Worm (Caenorhabditis elegans) whole organism, L4 larva: ENCODE measurements around the gene ZK262.8.

Experiments
- F10B5.3 ChIP-seq: sonication (generic microtip); optimal IDR thresholded peaks from 2 replicates; lab custom pipeline; 2016; ENCODE audit warnings: mild to moderate bottlenecking, missing genetic modification characterization, missing compliant biosample characterization
- F49E8.2 ChIP-seq: sonication (generic microtip); optimal IDR thresholded peaks from 2 replicates; lab custom pipeline; 2016; ENCODE audit warnings: missing compliant biosample characterization, mild to moderate bottlenecking, missing genetic modification characterization, borderline replicate concordance
- R02D3.7 ChIP-seq: fragments of 150-350 bp; sonication (generic microtip); optimal IDR thresholded peaks from 3 replicates; lab custom pipeline; 2014; ENCODE audit warnings: missing biosample characterization, missing genetic modification characterization
- Y105C5A.15 ChIP-seq: fragments of 200-800 bp; sonication (Bioruptor generic); IDR thresholded peaks from 2 replicates; pipeline ENCODE4 v1.3.6; 2022; ENCODE audit warnings: missing genetic modification characterization, missing compliant biosample characterization
- ZK337.2 ChIP-seq: fragments of 200-800 bp; sonication (Bioruptor generic); IDR thresholded peaks from 2 replicates; pipeline ENCODE4 v1.3.6; 2022; ENCODE audit warnings: missing genetic modification reagents, missing genetic modification characterization, missing compliant biosample characterization
- aha-1 ChIP-seq: fragments of 150-350 bp; peaks from one replicate; lab custom pipeline; 2014; ENCODE audit warnings: missing biosample characterization, missing genetic modification characterization
- aly-2 ChIP-seq: sonication (generic microtip); optimal IDR thresholded peaks from 2 replicates; lab custom pipeline; 2018; ENCODE audit warnings: missing biosample characterization, missing genetic modification characterization
- arid-1 ChIP-seq: fragments of 200-800 bp; sonication (Bioruptor generic); conservative IDR thresholded peaks from 2 replicates; pipeline ENCODE4 v1.3.6; 2022; ENCODE audit warnings: missing genetic modification reagents, missing genetic modification characterization, missing compliant biosample characterization
- ceh-20 ChIP-seq: fragments of 200-800 bp; sonication (Bioruptor generic); IDR thresholded peaks from 2 replicates; pipeline ENCODE4 v1.3.6; 2022; ENCODE audit warnings: missing genetic modification reagents, missing genetic modification characterization, missing compliant biosample characterization
- ces-1 ChIP-seq: fragments of 150-350 bp; sonication (generic microtip); optimal IDR thresholded peaks from 4 replicates; lab custom pipeline; 2014; ENCODE audit warnings: missing biosample characterization, missing genetic modification reagents, missing genetic modification characterization
- cey-2 ChIP-seq: sonication (generic microtip); optimal IDR thresholded peaks from 3 replicates; lab custom pipeline; 2017; ENCODE audit warnings: missing genetic modification characterization, mild to moderate bottlenecking, missing compliant biosample characterization, antibody characterized with exemption, borderline replicate concordance; ENCODE audit not compliant: insufficient read depth
- daf-16 ChIP-seq, 3 experiments: sonication (generic microtip); optimal IDR thresholded peaks; 2 replicates each; lab custom pipeline; 2016 to 2017; ENCODE audit warnings: missing genetic modification characterization in 3 of 3, missing genetic modification reagents in 3 of 3, mild to moderate bottlenecking in 2 of 3, missing compliant biosample characterization in 2 of 3, missing biosample characterization in 1 of 3, moderate library complexity in 1 of 3
- dmd-6 ChIP-seq: fragments of 200-800 bp; sonication (Bioruptor generic); IDR thresholded peaks from 2 replicates; pipeline ENCODE4 v1.3.6; 2022; ENCODE audit warnings: missing genetic modification reagents, missing genetic modification characterization, missing compliant biosample characterization
- dpl-1 ChIP-seq: fragments of 150-350 bp; optimal IDR thresholded peaks from 2 replicates; lab custom pipeline; 2014; ENCODE audit warnings: missing biosample characterization, missing genetic modification reagents, missing genetic modification characterization
- dve-1 ChIP-seq: sonication (generic microtip); optimal IDR thresholded peaks from 2 replicates; lab custom pipeline; 2017; ENCODE audit warnings: antibody characterized with exemption, mild to moderate bottlenecking, missing genetic modification characterization, missing compliant biosample characterization; ENCODE audit not compliant: insufficient read depth
- egl-27 ChIP-seq: sonication (generic microtip); optimal IDR thresholded peaks from 3 replicates; lab custom pipeline; 2017; ENCODE audit warnings: missing biosample characterization, missing genetic modification reagents, missing genetic modification characterization
- gei-8 ChIP-seq: fragments of 200-800 bp; sonication (Bioruptor generic); optimal IDR thresholded peaks from 2 replicates; lab custom pipeline; 2018; ENCODE audit warnings: mild to moderate bottlenecking, missing genetic modification characterization, missing compliant biosample characterization
- hif-1 ChIP-seq, 2 experiments: sonication (generic microtip); optimal IDR thresholded peaks; 2 replicates each; lab custom pipeline; 2016 to 2017; ENCODE audit warnings: missing compliant biosample characterization in 2 of 2, missing genetic modification characterization in 2 of 2, missing genetic modification reagents in 2 of 2, missing genotype in 2 of 2, mild to moderate bottlenecking in 1 of 2
- jun-1 ChIP-seq: fragments of 150-350 bp; optimal IDR thresholded peaks from 2 replicates; lab custom pipeline; 2014; ENCODE audit warnings: missing biosample characterization, missing genetic modification reagents, missing genetic modification characterization
- lim-7 ChIP-seq: fragments of 200-800 bp; sonication (Bioruptor generic); IDR thresholded peaks from 2 replicates; pipeline ENCODE4 v1.3.6; 2022; ENCODE audit warnings: missing genetic modification characterization, missing compliant biosample characterization
- lin-13 ChIP-seq: fragments of 150-350 bp; optimal IDR thresholded peaks from 2 replicates; lab custom pipeline; 2014; ENCODE audit warnings: missing biosample characterization, missing genetic modification reagents, missing genetic modification characterization
- lin-15B ChIP-seq: fragments of 150-350 bp; sonication (generic microtip); optimal IDR thresholded peaks from 3 replicates; lab custom pipeline; 2014; ENCODE audit warnings: missing biosample characterization, missing genetic modification characterization
- lin-29 ChIP-seq: fragments of 200-800 bp; sonication (Bioruptor generic); IDR thresholded peaks from 2 replicates; pipeline ENCODE4 v1.3.6; 2022; ENCODE audit warnings: missing genetic modification reagents, missing genetic modification characterization, missing compliant biosample characterization
- lin-38 ChIP-seq: fragments of 200-800 bp; sonication (Bioruptor generic); IDR thresholded peaks from 2 replicates; pipeline ENCODE4 v1.3.6; 2022; ENCODE audit warnings: missing genetic modification reagents, missing genetic modification characterization, missing compliant biosample characterization
- mdl-1 ChIP-seq, 2 experiments: fragments of 150-350 bp in 1 of 2; sonication (generic microtip) in 1 of 2; optimal IDR thresholded peaks; 2 replicates each; lab custom pipeline; 2014 to 2017; ENCODE audit warnings: missing biosample characterization in 2 of 2, missing genetic modification characterization in 2 of 2
- mxl-3 ChIP-seq: fragments of 200-800 bp; sonication (Bioruptor generic); optimal IDR thresholded peaks from 2 replicates; lab custom pipeline; 2018; ENCODE audit warnings: mild to moderate bottlenecking, missing genetic modification characterization, missing compliant biosample characterization
- nhr-10 ChIP-seq: fragments of 150-350 bp; optimal IDR thresholded peaks from 2 replicates; lab custom pipeline; 2014; ENCODE audit warnings: missing biosample characterization, missing genetic modification characterization
- nhr-102 ChIP-seq: sonication (generic microtip); optimal IDR thresholded peaks from 2 replicates; lab custom pipeline; 2016; ENCODE audit warnings: mild to moderate bottlenecking, missing genetic modification characterization, moderate library complexity, missing compliant biosample characterization
- nhr-11 ChIP-seq: fragments of 150-350 bp; optimal IDR thresholded peaks from 2 replicates; lab custom pipeline; 2014; ENCODE audit warnings: missing biosample characterization, missing genetic modification characterization
- nhr-25 ChIP-seq: sonication (generic microtip); optimal IDR thresholded peaks from 2 replicates; lab custom pipeline; 2017; ENCODE audit warnings: missing genetic modification characterization, mild to moderate bottlenecking, missing compliant biosample characterization, antibody characterized with exemption, moderate library complexity, borderline replicate concordance; ENCODE audit not compliant: insufficient read depth
- nhr-28 ChIP-seq: fragments of 150-350 bp; optimal IDR thresholded peaks from 2 replicates; lab custom pipeline; 2014; ENCODE audit warnings: missing biosample characterization, missing genetic modification characterization
- nhr-41 ChIP-seq: fragments of 200-800 bp; sonication (Bioruptor generic); IDR thresholded peaks from 2 replicates; pipeline ENCODE4 v1.3.6; 2022; ENCODE audit warnings: missing genetic modification reagents, missing genetic modification characterization, missing compliant biosample characterization
- nhr-77 ChIP-seq: fragments of 150-350 bp; optimal IDR thresholded peaks from 2 replicates; lab custom pipeline; 2014; ENCODE audit warnings: missing biosample characterization, missing genetic modification characterization
- pha-4 ChIP-seq, 2 experiments: fragments of 150-350 bp in 1 of 2; fragments of 200-800 bp in 1 of 2; sonication (Bioruptor generic) in 1 of 2; IDR thresholded peaks in 1 of 2; optimal IDR thresholded peaks in 1 of 2; 2 replicates each; pipeline versions ENCODE4 v1.3.6 to Lab custom; 2014 to 2022; ENCODE audit warnings: missing genetic modification characterization in 2 of 2, missing genetic modification reagents in 2 of 2, missing biosample characterization in 1 of 2, missing compliant biosample characterization in 1 of 2
- php-3 ChIP-seq: fragments of 200-800 bp; sonication (Bioruptor generic); IDR thresholded peaks from 2 replicates; pipeline ENCODE4 v1.3.6; 2022; ENCODE audit warnings: missing genetic modification reagents, missing genetic modification characterization, missing compliant biosample characterization
- pqm-1 ChIP-seq: sonication (generic microtip); optimal IDR thresholded peaks from 2 replicates; lab custom pipeline; 2017; ENCODE audit warnings: missing biosample characterization, missing genetic modification characterization
- rbr-2 ChIP-seq: sonication (generic microtip); optimal IDR thresholded peaks from 2 replicates; lab custom pipeline; 2016; ENCODE audit warnings: missing genotype, missing genetic modification characterization, missing compliant biosample characterization
- saeg-2 ChIP-seq: fragments of 200-800 bp; sonication (Bioruptor generic); IDR thresholded peaks from 2 replicates; pipeline ENCODE4 v1.3.6; 2022; ENCODE audit warnings: missing genetic modification reagents, missing genetic modification characterization, missing compliant biosample characterization
- snpc-4 ChIP-seq: fragments of 150-350 bp; optimal IDR thresholded peaks from 2 replicates; lab custom pipeline; 2014; ENCODE audit warnings: missing biosample characterization, missing genetic modification characterization
- spr-3 ChIP-seq: fragments of 200-800 bp; sonication (Bioruptor generic); optimal IDR thresholded peaks from 2 replicates; lab custom pipeline; 2018; ENCODE audit warnings: mild to moderate bottlenecking, missing genetic modification characterization, missing compliant biosample characterization
- tag-97 ChIP-seq: fragments of 200-800 bp; sonication (Bioruptor generic); IDR thresholded peaks from 2 replicates; pipeline ENCODE4 v1.3.6; 2022; ENCODE audit warnings: missing genetic modification characterization, missing compliant biosample characterization
- tra-1 ChIP-seq: fragments of 200-800 bp; sonication (Bioruptor generic); IDR thresholded peaks from 2 replicates; pipeline ENCODE4 v1.3.6; 2022; ENCODE audit warnings: missing genetic modification reagents, missing genetic modification characterization, missing compliant biosample characterization

The ZK262.8 gene

ce11 chrV:18462365-18462837, 24.2 kb downstream of the ZK262.8 start, which contains the start of gene ZK228.4:
Gene ZK228.4, plus strand, starts transcription at chrV:18462787.
- no peak for TF ChIP-seq gei-8
- no peak for TF ChIP-seq egl-27 (tag; lab: Kevin White, UChicago)
- no peak for TF ChIP-seq nhr-25 (tag; lab: Kevin White, UChicago)
- TF ChIP-seq F10B5.3 (tag; lab: Kevin White, UChicago): no peak
- TF ChIP-seq dmd-6 (GFP tag; lab: Robert Waterston, UW): no peak; the same call in 1 of the 2 replicates
- no peak for TF ChIP-seq daf-16 (GFP tag; optimal IDR thresholded peaks at IDR 0.05; lab: Kevin White, UChicago)
- TF ChIP-seq daf-16 (tag; optimal IDR thresholded peaks at IDR 0.05; lab: Kevin White, UChicago): peak; percentile 18
- 0 out of 2 replicates have a peak, but pooled peaks have one; percentile 23 for TF ChIP-seq php-3
- TF ChIP-seq lin-29 (GFP tag; lab: Robert Waterston, UW): no peak
- no peak for TF ChIP-seq lin-15B (tag; lab: Kevin White, UChicago)
- TF ChIP-seq nhr-102: no peak
- TF ChIP-seq nhr-28 (tag; lab: Kevin White, UChicago): peak; percentile 54
- TF ChIP-seq mxl-3 (GFP tag; lab: Kevin White, UChicago): no peak
- TF ChIP-seq ZK337.2 (GFP tag; lab: Robert Waterston, UW): no peak
- no peak for TF ChIP-seq rbr-2 (tag; lab: Kevin White, UChicago)
- TF ChIP-seq pha-4 (GFP tag; IDR thresholded peaks at IDR 0.05; lab: Robert Waterston, UW): no peak
- TF ChIP-seq pha-4 (tag; optimal IDR thresholded peaks at IDR 0.05; lab: Kevin White, UChicago): no peak
- TF ChIP-seq F49E8.2 (tag; lab: Kevin White, UChicago): no peak
- no peak for TF ChIP-seq snpc-4 (tag; lab: Kevin White, UChicago)
- no peak for TF ChIP-seq ceh-20 (GFP tag; lab: Robert Waterston, UW)
- TF ChIP-seq pqm-1 (tag; lab: Kevin White, UChicago): peak; percentile 70
- TF ChIP-seq nhr-10 (tag; lab: Kevin White, UChicago): no peak
- TF ChIP-seq tag-97: no peak
- TF ChIP-seq lin-13 (GFP tag; lab: Kevin White, UChicago): no peak
- no peak for TF ChIP-seq R02D3.7 (tag; lab: Kevin White, UChicago)
- no peak for TF ChIP-seq saeg-2 (GFP tag; lab: Robert Waterston, UW)
- TF ChIP-seq mdl-1 (tag; optimal IDR thresholded peaks at IDR 0.05; lab: Kevin White, UChicago): no peak
- no peak for TF ChIP-seq jun-1
- TF ChIP-seq tra-1 (GFP tag; lab: Robert Waterston, UW): no peak
- TF ChIP-seq ces-1 (GFP tag; lab: Kevin White, UChicago): no peak
- TF ChIP-seq spr-3 (GFP tag; lab: Kevin White, UChicago): no peak
- peak; percentile 3 for TF ChIP-seq dve-1 (tag; lab: Kevin White, UChicago)
- no peak for TF ChIP-seq aly-2 (tag; lab: Kevin White, UChicago)
- no peak for TF ChIP-seq aha-1
- no peak for TF ChIP-seq lim-7 (GFP tag; lab: Robert Waterston, UW)
- TF ChIP-seq dpl-1: no peak
- no peak for TF ChIP-seq cey-2 (tag; lab: Kevin White, UChicago)
- TF ChIP-seq Y105C5A.15: no peak
- no peak for TF ChIP-seq nhr-11 (tag; lab: Kevin White, UChicago)
- TF ChIP-seq nhr-41 (GFP tag; lab: Robert Waterston, UW): no peak
- TF ChIP-seq hif-1 (tag; optimal IDR thresholded peaks at IDR 0.05; lab: Kevin White, UChicago): no peak
- no peak for TF ChIP-seq arid-1 (GFP tag; lab: Robert Waterston, UW)
- TF ChIP-seq lin-38 (GFP tag; lab: Robert Waterston, UW): no peak
- TF ChIP-seq nhr-77 (tag; lab: Kevin White, UChicago): no peak
